Worm (Caenorhabditis elegans) whole organism, mixed stage, embryonic: Measurements from ENCODE around the gene F19G12.9.

Experiments
- ham-2 ChIP-seq: fragments of 200-800 bp; sonication (Bioruptor generic); optimal IDR thresholded peaks from 2 replicates; lab custom pipeline; 2018; ENCODE audit warnings: mild to moderate bottlenecking, missing genetic modification characterization, missing compliant biosample characterization
- unc-62 ChIP-seq: fragments of 150-350 bp; optimal IDR thresholded peaks from 2 replicates; lab custom pipeline; 2014; ENCODE audit warnings: missing biosample characterization, missing genetic modification reagents, missing genetic modification characterization

- TF ChIP-seq ham-2: no peak
- TF ChIP-seq unc-62 (GFP tag; lab: Kevin White, UChicago): no peak
Measured at ce11 chrX:1395793-1396192, 23.2 kb upstream of the F19G12.9 start.
